Fruit fly (Drosophila melanogaster) whole organism, wandering third instar larva: ENCODE data around the gene Sema1a.
A peak's percentile ranks its signal among the peaks of the same experiment; 100 is the strongest.

Experiments
- Hnf4 ChIP-seq: fragments of 200-800 bp; sonication (Bioruptor generic); optimal IDR thresholded peaks from 2 replicates; lab custom pipeline; 2016; ENCODE audit warnings: missing biosample characterization, mild to moderate bottlenecking, missing genetic modification characterization
- Mio ChIP-seq: sonication (Bioruptor generic); optimal IDR thresholded peaks from 2 replicates; lab custom pipeline; 2016; ENCODE audit warnings: missing biosample characterization, missing genetic modification characterization
- Myc ChIP-seq: fragments of >200 bp; optimal IDR thresholded peaks from 2 replicates; lab custom pipeline; 2017
- OdsH ChIP-seq: fragments of 200-800 bp; sonication (Bioruptor generic); optimal IDR thresholded peaks from 2 replicates; lab custom pipeline; 2016; ENCODE audit warnings: missing biosample characterization, mild to moderate bottlenecking, missing genetic modification characterization
- Vsx2 ChIP-seq: fragments of 200-300, 225-300 bp; sonication (Bioruptor generic); optimal IDR thresholded peaks from 2 replicates; lab custom pipeline; 2018; ENCODE audit warnings: missing biosample characterization, missing genetic modification characterization; ENCODE audit not compliant: partially characterized antibody
- brk ChIP-seq: fragments of 200-800 bp; sonication (Bioruptor generic); optimal IDR thresholded peaks from 2 replicates; lab custom pipeline; 2016; ENCODE audit warnings: missing biosample characterization, mild to moderate bottlenecking, missing genetic modification characterization
- dl ChIP-seq, 2 experiments: fragments of 175-275, 200-275 bp in 1 of 2; fragments of 200-275 bp in 1 of 2; sonication (Bioruptor generic); optimal IDR thresholded peaks; lab custom pipeline; 2018; ENCODE audit warnings: mild to moderate bottlenecking in 2 of 2, missing biosample characterization in 2 of 2, missing genetic modification characterization in 2 of 2, moderate library complexity in 2 of 2; ENCODE audit not compliant: partially characterized antibody in 2 of 2, insufficient read depth in 1 of 2
- foxo ChIP-seq, 2 experiments: fragments of 200-800 bp; sonication (Bioruptor generic); optimal IDR thresholded peaks; 2 replicates in 1 of 2; 3 replicates in 1 of 2; lab custom pipeline; 2016 to 2017; ENCODE audit warnings: missing biosample characterization in 2 of 2, missing genetic modification characterization in 2 of 2
- fru ChIP-seq: fragments of 200-800 bp; sonication (Bioruptor generic); optimal IDR thresholded peaks from 3 replicates; lab custom pipeline; 2016; ENCODE audit warnings: missing biosample characterization, mild to moderate bottlenecking, missing genetic modification characterization
- h ChIP-seq: fragments of 200-800 bp; sonication (Bioruptor generic); optimal IDR thresholded peaks from 3 replicates; lab custom pipeline; 2016; ENCODE audit warnings: missing biosample characterization, mild to moderate bottlenecking, missing genetic modification characterization
- jim ChIP-seq: fragments of 175-275, 200-325 bp; sonication (Bioruptor generic); optimal IDR thresholded peaks from 2 replicates; lab custom pipeline; 2016; ENCODE audit warnings: missing biosample characterization, mild to moderate bottlenecking, missing genetic modification characterization
- sage ChIP-seq: fragments of 200-800 bp; sonication (Bioruptor generic); optimal IDR thresholded peaks from 2 replicates; lab custom pipeline; 2016; ENCODE audit warnings: missing biosample characterization, mild to moderate bottlenecking, missing genetic modification characterization

dm6 chr2L:8514748-8515147 is 27.2 kb upstream of the Sema1a start, which contains the start of the genes CG13097 and PIG-U:
- TF ChIP-seq OdsH (GFP tag; lab: Kevin White, UChicago) = peak; percentile 85
- peak; percentile 93 for TF ChIP-seq Hnf4 (GFP tag; lab: Kevin White, UChicago)
- TF ChIP-seq brk (GFP tag; lab: Kevin White, UChicago) = no peak
- peak; percentile 86 for TF ChIP-seq fru (GFP tag; lab: Kevin White, UChicago)
- peak; percentile 20 for TF ChIP-seq Mio (GFP tag; lab: Kevin White, UChicago)
- no peak for TF ChIP-seq jim
- TF ChIP-seq dl (GFP tag; optimal IDR thresholded peaks at IDR 0.05; lab: Kevin White, UChicago; ENCODE audit: insufficient read depth in 1 of 2, partially characterized antibody in 2 of 2) = no peak
- peak; percentile 93 for TF ChIP-seq h (GFP tag; lab: Kevin White, UChicago)
- no peak for TF ChIP-seq Vsx2 (GFP tag; lab: Kevin White, UChicago)
- TF ChIP-seq foxo (GFP tag; optimal IDR thresholded peaks at IDR 0.05; lab: Kevin White, UChicago) = peak; percentile 65 to 93
- TF ChIP-seq sage (GFP tag; lab: Kevin White, UChicago) = no peak
- TF ChIP-seq Myc (lab: Kevin White, UChicago) = no peak
